Fruit fly (Drosophila melanogaster) whole organism, embryonic: ENCODE results near the gene CG43163.

ENCODE experiments used
- Atf6 ChIP-seq: fragments of 200-800 bp; sonication (Bioruptor generic); IDR thresholded peaks from 2 replicates; pipeline ENCODE4 v1.3.6; 2022; ENCODE audit warnings: missing biosample characterization, missing genetic modification characterization
- Bgb ChIP-seq: fragments of 200-800 bp; sonication (Bioruptor generic); IDR thresholded peaks from 2 replicates; pipeline ENCODE4 v1.3.6; 2022; ENCODE audit warnings: missing biosample characterization, missing genetic modification characterization; ENCODE audit not compliant: partially characterized antibody
- Blimp-1 ChIP-seq: fragments of 200-800 bp; sonication (Bioruptor generic); optimal IDR thresholded peaks from 3 replicates; lab custom pipeline; 2018; ENCODE audit warnings: missing biosample characterization, missing genetic modification characterization, mild to moderate bottlenecking, moderate library complexity, missing genetic modification reagents
- C15 ChIP-seq: fragments of 200-800 bp; sonication (Bioruptor generic); IDR thresholded peaks from 3 replicates; pipeline ENCODE4 v1.3.6; 2022; ENCODE audit warnings: missing biosample characterization, missing genetic modification characterization
- CG10267 ChIP-seq: fragments of 200-800 bp; sonication (Bioruptor generic); optimal IDR thresholded peaks from 2 replicates; lab custom pipeline; 2018; ENCODE audit warnings: missing biosample characterization, mild to moderate bottlenecking, missing genetic modification characterization, moderate library complexity
- CG13296 ChIP-seq: fragments of 200-800 bp; sonication (Bioruptor generic); optimal IDR thresholded peaks from 3 replicates; lab custom pipeline; 2018; ENCODE audit warnings: missing biosample characterization, mild to moderate bottlenecking, missing genetic modification characterization
- CG14050 ChIP-seq: fragments of 200-800 bp; sonication (Bioruptor generic); IDR thresholded peaks from 3 replicates; pipeline ENCODE4 v1.3.6; 2022; ENCODE audit warnings: missing biosample characterization, missing genetic modification characterization
- CG33557 ChIP-seq: fragments of 200-800 bp; sonication (Bioruptor generic); optimal IDR thresholded peaks from 2 replicates; lab custom pipeline; 2019; ENCODE audit warnings: missing biosample characterization, mild to moderate bottlenecking, missing genetic modification characterization, moderate library complexity
- CG3407 ChIP-seq: fragments of 200-800 bp; sonication (Bioruptor generic); optimal IDR thresholded peaks from 2 replicates; lab custom pipeline; 2018; ENCODE audit warnings: missing biosample characterization, mild to moderate bottlenecking, missing genetic modification characterization
- CG3995 ChIP-seq: fragments of 200-800 bp; sonication (Bioruptor generic); optimal IDR thresholded peaks from 3 replicates; lab custom pipeline; 2016; ENCODE audit warnings: missing biosample characterization, missing genetic modification characterization
- CG4820 ChIP-seq: fragments of 200-800 bp; sonication (Bioruptor generic); optimal IDR thresholded peaks from 3 replicates; lab custom pipeline; 2016; ENCODE audit warnings: missing biosample characterization, missing genetic modification characterization
- CG6683 ChIP-seq: fragments of 200-800 bp; sonication (Bioruptor generic); optimal IDR thresholded peaks from 2 replicates; lab custom pipeline; 2017; ENCODE audit warnings: missing biosample characterization, mild to moderate bottlenecking, missing genetic modification characterization, missing genetic modification reagents
- CG8281 ChIP-seq: fragments of 200-800 bp; sonication (Bioruptor generic); optimal IDR thresholded peaks from 2 replicates; lab custom pipeline; 2018; ENCODE audit warnings: missing biosample characterization, mild to moderate bottlenecking, missing genetic modification characterization, moderate library complexity
- CG8944 ChIP-seq: fragments of 200-800 bp; sonication (Bioruptor generic); optimal IDR thresholded peaks from 3 replicates; lab custom pipeline; 2016; ENCODE audit warnings: missing biosample characterization, missing genetic modification characterization
- CG9215 ChIP-seq: fragments of 200-800 bp; sonication (Bioruptor generic); IDR thresholded peaks from 2 replicates; pipeline ENCODE4 v1.3.6; 2022; ENCODE audit warnings: missing biosample characterization, missing genetic modification characterization
- CG9437 ChIP-seq: fragments of 200-800 bp; sonication (Bioruptor generic); optimal IDR thresholded peaks from 2 replicates; lab custom pipeline; 2018; ENCODE audit warnings: missing biosample characterization, mild to moderate bottlenecking, missing genetic modification characterization
- D19B ChIP-seq: fragments of 200-800 bp; sonication (Bioruptor generic); optimal IDR thresholded peaks from 2 replicates; lab custom pipeline; 2017; ENCODE audit warnings: missing biosample characterization, mild to moderate bottlenecking, missing genetic modification characterization
- Deaf1 ChIP-seq: fragments of 200-800 bp; optimal IDR thresholded peaks from 3 replicates; lab custom pipeline; 2019; ENCODE audit warnings: missing biosample characterization, mild to moderate bottlenecking, missing genetic modification characterization, moderate library complexity
- Ets97D ChIP-seq: fragments of 200-800 bp; sonication (Bioruptor generic); optimal IDR thresholded peaks from 3 replicates; lab custom pipeline; 2016; ENCODE audit warnings: missing biosample characterization, missing genetic modification characterization
- H2.0 ChIP-seq: fragments of 200-800 bp; sonication (Bioruptor generic); IDR thresholded peaks from 2 replicates; pipeline ENCODE4 v1.3.6; 2022; ENCODE audit warnings: missing biosample characterization, missing genetic modification characterization
- Hmx ChIP-seq: fragments of 200-800 bp; sonication (Bioruptor generic); optimal IDR thresholded peaks from 2 replicates; lab custom pipeline; 2016; ENCODE audit warnings: missing biosample characterization, missing genetic modification characterization
- Kr ChIP-seq: fragments of 200-800 bp; sonication (Bioruptor generic); optimal IDR thresholded peaks from 2 replicates; lab custom pipeline; 2017; ENCODE audit warnings: missing biosample characterization, mild to moderate bottlenecking, missing genetic modification characterization
- Lim3 ChIP-seq: fragments of 200-800 bp; sonication (Bioruptor generic); IDR thresholded peaks from 2 replicates; pipeline ENCODE4 v1.3.6; 2022; ENCODE audit warnings: missing biosample characterization, missing genetic modification characterization
- NFAT ChIP-seq: fragments of 200-800 bp; sonication (Bioruptor generic); IDR thresholded peaks from 2 replicates; pipeline ENCODE4 v1.3.6; 2022; ENCODE audit warnings: missing biosample characterization, missing genetic modification characterization
- Ravus ChIP-seq: fragments of 200-800 bp; sonication (Bioruptor generic); IDR thresholded peaks from 2 replicates; pipeline ENCODE4 v1.3.6; 2022; ENCODE audit warnings: missing biosample characterization, missing genetic modification characterization
- Sry-β ChIP-seq: fragments of 200-800 bp; sonication (Bioruptor generic); optimal IDR thresholded peaks from 2 replicates; lab custom pipeline; 2018; ENCODE audit warnings: missing biosample characterization, mild to moderate bottlenecking, missing genetic modification characterization, moderate library complexity
- Sry-δ ChIP-seq: fragments of 200-800 bp; sonication (Bioruptor generic); optimal IDR thresholded peaks from 2 replicates; lab custom pipeline; 2016; ENCODE audit warnings: missing biosample characterization, missing genetic modification characterization
- ap ChIP-seq: fragments of 200-800 bp; sonication (Bioruptor generic); IDR thresholded peaks from 2 replicates; pipeline ENCODE4 v1.3.6; 2022; ENCODE audit warnings: missing biosample characterization, missing genetic modification characterization
- bab2 ChIP-seq: fragments of 200-800 bp; sonication (Bioruptor generic); optimal IDR thresholded peaks from 2 replicates; lab custom pipeline; 2016; ENCODE audit warnings: missing biosample characterization, missing genetic modification characterization
- cg ChIP-seq: fragments of 200-800 bp; sonication (Bioruptor generic); optimal IDR thresholded peaks from 3 replicates; lab custom pipeline; 2019; ENCODE audit warnings: missing biosample characterization, mild to moderate bottlenecking, missing genetic modification characterization, moderate library complexity
- croc ChIP-seq: fragments of 200-800 bp; sonication (Bioruptor generic); conservative IDR thresholded peaks from 3 replicates; pipeline ENCODE4 v1.3.6; 2022; ENCODE audit warnings: missing biosample characterization, missing genetic modification characterization
- dan ChIP-seq: fragments of 200-800 bp; sonication (Bioruptor generic); IDR thresholded peaks from 2 replicates; pipeline ENCODE4 v1.3.6; 2022; ENCODE audit warnings: missing biosample characterization, missing genetic modification characterization
- dysf ChIP-seq: fragments of 200-800 bp; sonication (Bioruptor generic); IDR thresholded peaks from 3 replicates; pipeline ENCODE4 v1.3.6; 2022; ENCODE audit warnings: missing biosample characterization, missing genetic modification characterization
- fd96Cb ChIP-seq: fragments of 200-800 bp; sonication (Bioruptor generic); optimal IDR thresholded peaks from 2 replicates; lab custom pipeline; 2018; ENCODE audit warnings: missing biosample characterization, mild to moderate bottlenecking, missing genetic modification characterization, moderate library complexity
- her ChIP-seq: fragments of 200-800 bp; sonication (Bioruptor generic); optimal IDR thresholded peaks from 2 replicates; lab custom pipeline; 2016; ENCODE audit warnings: missing biosample characterization, missing genetic modification characterization
- mirr ChIP-seq: fragments of 200-800 bp; sonication (Bioruptor generic); optimal IDR thresholded peaks from 3 replicates; lab custom pipeline; 2018; ENCODE audit warnings: missing biosample characterization, mild to moderate bottlenecking, missing genetic modification characterization
- nerfin-1 ChIP-seq: fragments of 200-800 bp; sonication (Bioruptor generic); optimal IDR thresholded peaks from 3 replicates; lab custom pipeline; 2019; ENCODE audit warnings: missing biosample characterization, mild to moderate bottlenecking, missing genetic modification characterization, moderate library complexity
- nom ChIP-seq: fragments of 200-800 bp; sonication (Bioruptor generic); optimal IDR thresholded peaks from 2 replicates; lab custom pipeline; 2017; ENCODE audit warnings: missing biosample characterization, missing genetic modification characterization, mild to moderate bottlenecking, moderate library complexity, missing genetic modification reagents
- pfk ChIP-seq: fragments of 200-800 bp; sonication (Bioruptor generic); optimal IDR thresholded peaks from 2 replicates; lab custom pipeline; 2018; ENCODE audit warnings: missing biosample characterization, mild to moderate bottlenecking, missing genetic modification characterization, moderate library complexity
- pita ChIP-seq: fragments of 200-800 bp; sonication (Bioruptor generic); optimal IDR thresholded peaks from 2 replicates; lab custom pipeline; 2017; ENCODE audit warnings: missing biosample characterization, mild to moderate bottlenecking, missing genetic modification characterization
- ro ChIP-seq: fragments of 200-800 bp; sonication (Bioruptor generic); IDR thresholded peaks from 2 replicates; pipeline ENCODE4 v1.3.6; 2022; ENCODE audit warnings: missing biosample characterization, missing genetic modification characterization
- salm ChIP-seq: fragments of 200-800 bp; sonication (Bioruptor generic); optimal IDR thresholded peaks from 2 replicates; lab custom pipeline; 2018; ENCODE audit warnings: missing biosample characterization, mild to moderate bottlenecking, missing genetic modification characterization
- stc ChIP-seq: fragments of 200-800 bp; sonication (Bioruptor generic); IDR thresholded peaks from 2 replicates; pipeline ENCODE4 v1.3.6; 2022; ENCODE audit warnings: missing biosample characterization, missing genetic modification characterization
- toy ChIP-seq: fragments of 200-800 bp; sonication (Bioruptor generic); IDR thresholded peaks from 2 replicates; pipeline ENCODE4 v1.3.6; 2022; ENCODE audit warnings: missing biosample characterization, missing genetic modification characterization
- trem ChIP-seq: fragments of 200-800 bp; optimal IDR thresholded peaks from 3 replicates; lab custom pipeline; 2019; ENCODE audit warnings: missing biosample characterization, mild to moderate bottlenecking, missing genetic modification characterization, moderate library complexity
- trh ChIP-seq: fragments of 200-800 bp; sonication (Bioruptor generic); optimal IDR thresholded peaks from 2 replicates; lab custom pipeline; 2016; ENCODE audit warnings: missing biosample characterization, missing genetic modification characterization
- ttk ChIP-seq: fragments of 200-800 bp; sonication (Bioruptor generic); IDR thresholded peaks from 2 replicates; pipeline ENCODE4 v2.1.2; 2022; ENCODE audit warnings: missing biosample characterization, missing genetic modification characterization
- tup ChIP-seq: fragments of 200-800 bp; sonication (Bioruptor generic); optimal IDR thresholded peaks from 2 replicates; lab custom pipeline; 2016; ENCODE audit warnings: missing biosample characterization, mild to moderate bottlenecking, missing genetic modification characterization, moderate library complexity
- wek ChIP-seq: fragments of 200-800 bp; sonication (Bioruptor generic); optimal IDR thresholded peaks from 3 replicates; lab custom pipeline; 2018; ENCODE audit warnings: missing biosample characterization, mild to moderate bottlenecking, missing genetic modification characterization, moderate library complexity
- z ChIP-seq: fragments of 200-800 bp; sonication (Bioruptor generic); IDR thresholded peaks from 3 replicates; pipeline ENCODE4 v1.3.6; 2022; ENCODE audit warnings: missing biosample characterization, missing genetic modification characterization

CG43163 gene

DNA sequence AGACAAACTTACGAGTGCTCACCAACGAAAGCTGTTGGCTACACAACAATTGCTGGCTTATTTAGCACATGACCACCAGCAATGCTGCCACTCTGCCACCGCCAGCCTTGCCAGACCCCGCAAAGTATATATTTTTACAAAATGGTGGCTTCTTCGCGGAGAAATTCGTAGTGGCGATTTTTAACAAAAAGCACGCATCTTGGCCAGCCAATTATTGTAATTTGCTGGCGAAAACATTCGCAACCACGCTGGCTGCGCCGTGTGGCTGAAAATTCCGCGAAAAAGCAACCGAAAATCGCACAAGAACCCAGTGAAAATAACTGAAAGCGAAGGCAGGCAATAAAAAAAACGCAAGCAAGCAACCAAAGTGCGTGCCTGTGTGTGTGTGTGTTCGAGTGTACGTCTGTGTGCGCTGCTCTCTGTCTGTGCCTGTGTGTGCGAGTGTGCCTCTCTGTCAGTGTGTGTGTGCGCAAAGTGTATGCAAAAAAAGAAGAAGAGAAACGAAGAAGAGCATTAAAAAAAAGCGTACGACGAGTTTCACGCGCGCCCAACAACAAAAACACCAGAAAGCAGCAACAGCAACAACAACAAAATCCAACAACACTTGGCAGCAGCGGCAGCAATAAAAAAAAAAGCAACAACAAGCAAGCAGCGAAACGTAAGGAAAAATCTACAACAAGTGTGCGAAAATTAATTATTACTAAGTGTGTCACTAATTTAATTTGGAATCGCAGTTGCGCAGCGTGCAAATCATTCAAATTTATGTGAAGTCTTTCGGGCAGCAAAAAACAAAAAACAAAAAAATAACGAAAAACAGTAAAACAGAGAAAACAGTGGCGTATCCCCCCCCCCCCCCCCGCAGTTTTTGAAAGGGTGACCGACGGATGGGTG, 56.9 kb downstream of the CG43163 start, which contains the start of gene Gug (continued):
- TF ChIP-seq her (GFP tag; lab: Kevin White, UChicago) (no peak), trh (GFP tag; lab: Kevin White, UChicago) (no peak), Blimp-1 (GFP tag; lab: Kevin White, UChicago) (peak; percentile 38), ap (GFP tag; lab: Robert Waterston, UW) (no peak), fd96Cb (tag; lab: Kevin White, UChicago) (no peak), pita (GFP tag; lab: Kevin White, UChicago) (no peak), CG9215 (GFP tag; lab: Robert Waterston, UW) (peak; percentile 42; the same call in 1 of the 2 replicates), Sry-β (no peak), CG9437 (GFP tag; lab: Kevin White, UChicago) (no peak), Atf6 (GFP tag; lab: Robert Waterston, UW) (peak; percentile 12; the same call in 1 of the 2 replicates), stc (no peak), CG3995 (GFP tag; lab: Kevin White, UChicago) (no peak), Kr (GFP tag; lab: Kevin White, UChicago) (no peak), CG8944 (GFP tag; lab: Kevin White, UChicago) (no peak), CG13296 (GFP tag; lab: Kevin White, UChicago) (no peak), ttk (GFP tag; lab: Robert Waterston, UW) (no peak), CG3407 (GFP tag; lab: Kevin White, UChicago) (no peak), D19B (no peak), croc (GFP tag; lab: Robert Waterston, UW) (no peak), NFAT (GFP tag; lab: Robert Waterston, UW) (peak; percentile 24; the same call in 1 of the 2 replicates), Ets97D (GFP tag; lab: Kevin White, UChicago) (peak; percentile 78), pfk (no peak), dan (GFP tag; lab: Robert Waterston, UW) (no peak), nerfin-1 (tag; lab: Kevin White, UChicago) (peak; percentile 31), ro (GFP tag; lab: Robert Waterston, UW) (no peak), CG10267 (tag; lab: Kevin White, UChicago) (no peak), dysf (GFP tag; lab: Robert Waterston, UW) (no peak; the same call in 2 of the 3 replicates), Hmx (GFP tag; lab: Kevin White, UChicago) (no peak), Deaf1 (tag; lab: Kevin White, UChicago) (peak; percentile 62), CG8281 (tag; lab: Kevin White, UChicago) (no peak), cg (GFP tag; lab: Kevin White, UChicago) (peak; percentile 99), wek (GFP tag; lab: Kevin White, UChicago) (no peak), CG14050 (GFP tag; lab: Robert Waterston, UW) (no peak), CG4820 (GFP tag; lab: Kevin White, UChicago) (no peak), Bgb (GFP tag; lab: Robert Waterston, UW) (peak; percentile 25; the same call in 1 of the 2 replicates), salm (tag; lab: Kevin White, UChicago) (no peak), Sry-δ (no peak), C15 (no peak), CG6683 (GFP tag; lab: Kevin White, UChicago) (no peak), bab2 (GFP tag; lab: Kevin White, UChicago) (no peak), CG33557 (GFP tag; lab: Kevin White, UChicago) (peak; percentile 34), mirr (GFP tag; lab: Kevin White, UChicago) (no peak), nom (peak; percentile 100), z (GFP tag; lab: Robert Waterston, UW) (no peak), Lim3 (GFP tag; lab: Robert Waterston, UW) (no peak), tup (no peak), toy (GFP tag; lab: Robert Waterston, UW) (no peak), H2.0 (GFP tag; lab: Robert Waterston, UW) (no peak), trem (tag; lab: Kevin White, UChicago) (peak; percentile 0), Ravus (GFP tag; lab: Robert Waterston, UW) (no peak)
